Worm (Caenorhabditis elegans): ENCODE measurements around the gene T01C3.11.
"Not testable (repeated sequence)": the region's sequence is repeated elsewhere in the genome, so short reads cannot be mapped to it uniquely, and the experiment has no call there.

DNA sequence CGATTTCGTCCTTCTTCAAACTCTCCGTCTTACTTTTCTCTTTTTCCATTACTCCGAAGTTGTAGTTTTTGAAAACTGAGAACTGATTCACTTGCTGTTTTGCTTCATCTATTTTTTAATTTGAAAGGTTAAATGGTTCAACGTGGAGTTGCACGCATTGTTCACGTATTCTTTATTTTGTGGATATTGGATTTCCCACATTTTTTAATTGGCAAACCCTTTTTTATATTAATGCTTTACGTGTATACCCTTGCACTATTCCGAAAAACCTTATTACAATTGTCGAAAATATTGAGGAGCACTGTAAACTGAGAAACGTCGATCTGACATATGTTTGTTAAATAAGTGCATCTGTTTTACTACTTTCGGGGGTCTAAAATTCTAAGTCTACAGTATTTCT lies 37.4 kb downstream of the T01C3.11 start, which contains the start of gene melo-3:
- not testable (repeated sequence) for TF ChIP-seq W03F9.2, him-1 (tag; optimal IDR thresholded peaks at IDR 0.05)
